Fruit fly (Drosophila melanogaster): Measurements from ENCODE around the gene Cdlc2.

- TF ChIP-seq usp (GFP tag; optimal IDR thresholded peaks at IDR 0.05) (no peak), CG8478 (optimal IDR thresholded peaks at IDR 0.05) (no peak), psq (optimal IDR thresholded peaks at IDR 0.05) (no peak), Dll (optimal IDR thresholded peaks at IDR 0.05) (no peak)
Measured at dm6 chr2L:1315283-1315682, 28.9 kb upstream of the Cdlc2 start.
